Fruit fly (Drosophila melanogaster): ENCODE measurements around the gene aqz.

aqz gene

DNA sequence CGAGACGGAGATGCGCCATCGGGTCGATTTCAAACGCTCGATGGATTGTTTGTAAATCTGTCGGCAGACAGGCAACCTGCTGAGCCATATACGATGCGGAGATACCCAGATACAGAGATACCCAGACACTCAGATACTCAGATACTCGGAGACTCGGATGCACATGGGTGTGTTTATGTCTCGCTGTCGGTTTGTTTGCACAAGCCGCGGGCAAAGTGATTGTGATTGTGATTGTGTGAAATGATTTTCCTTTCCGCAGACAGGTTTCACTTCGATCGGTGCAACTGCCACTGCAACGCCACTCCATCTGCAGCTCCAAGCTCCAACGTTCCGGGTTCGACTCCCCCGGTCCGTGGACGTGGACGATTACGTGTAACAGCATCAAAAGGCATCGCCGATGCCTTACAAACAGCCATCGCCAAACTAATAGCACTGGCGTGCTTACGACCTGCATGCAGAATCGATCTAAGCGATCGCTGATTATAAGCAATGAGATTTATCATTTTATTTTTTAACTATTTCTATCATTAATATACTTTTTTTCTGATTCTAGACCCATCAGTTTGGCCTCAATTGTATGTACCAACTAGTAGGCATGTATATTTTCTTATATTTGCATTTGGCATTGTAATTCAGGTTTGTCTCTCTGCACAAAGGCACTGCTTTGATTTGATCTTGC lies 31.6 kb downstream of the aqz start:
- TF ChIP-seq toe (GFP tag; optimal IDR thresholded peaks at IDR 0.05) = no peak
- no peak for TF ChIP-seq ovo (GFP tag; optimal IDR thresholded peaks at IDR 0.05)
- no peak for TF ChIP-seq kay (GFP tag; ENCODE audit: borderline replicate concordance)
- TF ChIP-seq bab1 (GFP tag; optimal IDR thresholded peaks at IDR 0.05) = no peak
- TF ChIP-seq CG12768 (GFP tag; optimal IDR thresholded peaks at IDR 0.05) = no peak
- TF ChIP-seq CG1620 (GFP tag; optimal IDR thresholded peaks at IDR 0.05) = no peak
- TF ChIP-seq Clk (GFP tag; optimal IDR thresholded peaks at IDR 0.05) = no peak
- no peak for TF ChIP-seq pad (GFP tag; optimal IDR thresholded peaks at IDR 0.05)
- no peak for TF ChIP-seq Crg-1 (GFP tag; optimal IDR thresholded peaks at IDR 0.05)
- no peak for TF ChIP-seq CG14711 (tag; optimal IDR thresholded peaks at IDR 0.05)
- TF ChIP-seq CG7101 (tag; optimal IDR thresholded peaks at IDR 0.05) = no peak
- no peak for TF ChIP-seq Mnt (GFP tag; optimal IDR thresholded peaks at IDR 0.05)
- no peak for TF ChIP-seq CG7045 (GFP tag; optimal IDR thresholded peaks at IDR 0.05)
- TF ChIP-seq cic (GFP tag; optimal IDR thresholded peaks at IDR 0.05) = no peak

DNA sequence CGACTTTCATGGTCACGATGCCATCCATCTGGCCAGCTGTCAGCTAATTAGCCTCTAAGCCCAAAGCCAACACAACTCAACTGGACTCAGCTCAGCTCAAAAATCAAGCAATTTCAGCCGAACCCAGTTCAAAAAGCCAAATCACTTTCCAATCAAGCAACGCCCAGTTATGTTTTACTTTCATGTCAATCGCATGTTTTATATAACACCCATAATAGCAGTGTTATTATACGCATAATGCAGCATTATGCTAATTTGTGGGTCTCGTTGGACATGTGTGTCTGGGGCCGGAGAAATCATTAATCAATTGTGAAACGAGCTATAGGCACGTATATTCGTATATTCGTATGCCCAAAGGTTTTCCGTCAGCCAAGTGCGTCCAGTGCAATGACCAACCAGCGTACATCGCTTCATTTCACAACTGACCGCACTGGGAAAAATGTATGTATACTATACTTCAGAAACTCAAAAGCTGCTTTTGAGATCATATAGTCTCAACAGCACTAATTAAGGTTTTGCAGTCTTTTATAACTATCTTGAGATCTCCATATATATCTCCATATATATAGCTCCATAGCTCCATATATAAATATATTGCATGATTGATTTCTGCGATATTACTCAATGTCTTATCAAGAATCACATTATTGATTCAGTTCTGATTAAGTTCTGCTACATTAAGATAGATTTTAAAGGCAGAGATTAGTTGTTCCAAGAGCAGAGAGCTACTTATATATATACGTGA lies 32.8 kb downstream of the aqz start:
- TF ChIP-seq CG14711 (tag; optimal IDR thresholded peaks at IDR 0.05) (no peak), Crg-1 (GFP tag; optimal IDR thresholded peaks at IDR 0.05) (no peak), toe (GFP tag; optimal IDR thresholded peaks at IDR 0.05) (no peak), ovo (GFP tag; optimal IDR thresholded peaks at IDR 0.05) (no peak), CG7101 (tag; optimal IDR thresholded peaks at IDR 0.05) (no peak), pad (GFP tag; optimal IDR thresholded peaks at IDR 0.05) (no peak), cnc (optimal IDR thresholded peaks at IDR 0.05) (no peak)

DNA sequence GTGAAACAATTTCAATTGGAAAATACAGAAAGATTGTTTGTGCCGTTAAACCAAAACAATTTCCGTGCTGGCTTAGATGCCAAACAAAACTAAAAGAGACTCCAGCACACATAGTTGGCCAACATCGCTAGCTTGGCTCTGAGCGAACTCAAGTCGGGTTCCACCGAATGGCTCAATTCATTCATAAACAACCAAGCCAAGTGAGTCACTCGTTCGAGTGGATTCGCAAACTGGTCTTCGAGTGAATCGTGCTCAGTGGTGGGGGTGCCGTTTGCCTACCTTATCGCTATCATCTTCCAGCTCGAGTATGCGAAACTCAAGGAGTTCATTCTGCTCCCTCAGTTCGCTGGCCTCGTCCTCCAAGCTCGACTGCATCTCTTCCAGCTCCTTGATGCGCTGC lies 35.0 kb downstream of the aqz start:
- TF ChIP-seq Clk (GFP tag; optimal IDR thresholded peaks at IDR 0.05) = no peak
- no peak for TF ChIP-seq CG11617 (GFP tag; optimal IDR thresholded peaks at IDR 0.05)
- no peak for TF ChIP-seq cic (GFP tag; optimal IDR thresholded peaks at IDR 0.05)
- TF ChIP-seq pad (GFP tag; optimal IDR thresholded peaks at IDR 0.05) = no peak
- TF ChIP-seq Mnt (GFP tag; optimal IDR thresholded peaks at IDR 0.05) = no peak
- TF ChIP-seq CG33017 (tag; optimal IDR thresholded peaks at IDR 0.05) = no peak
- no peak for TF ChIP-seq kay (GFP tag; ENCODE audit: borderline replicate concordance)

DNA sequence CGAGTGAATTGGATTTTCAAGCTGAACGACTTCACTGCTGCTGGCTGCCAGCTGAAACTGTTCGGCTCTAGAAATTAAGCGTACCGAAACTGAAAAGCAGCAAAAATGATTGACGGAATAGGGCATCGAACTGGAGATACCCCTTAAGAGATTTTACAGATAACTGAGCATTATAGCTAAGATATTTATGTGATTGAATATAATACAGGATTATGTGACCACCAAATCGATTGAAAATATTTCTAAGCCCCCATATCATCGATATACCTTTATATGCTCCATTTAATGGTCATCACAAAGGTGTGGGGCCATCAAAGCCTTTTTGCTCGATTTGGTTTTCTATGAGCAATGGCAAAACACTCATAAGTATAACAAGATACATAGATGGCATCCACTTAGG lies 35.7 kb downstream of the aqz start:
- TF ChIP-seq CG33017 (tag; optimal IDR thresholded peaks at IDR 0.05) (no peak), CG7101 (tag; optimal IDR thresholded peaks at IDR 0.05) (no peak), cic (GFP tag; optimal IDR thresholded peaks at IDR 0.05) (no peak), ovo (GFP tag; optimal IDR thresholded peaks at IDR 0.05) (no peak), bab1 (GFP tag; optimal IDR thresholded peaks at IDR 0.05) (no peak), tj (GFP tag; optimal IDR thresholded peaks at IDR 0.05) (no peak), toe (GFP tag; optimal IDR thresholded peaks at IDR 0.05) (no peak), CG11617 (GFP tag; optimal IDR thresholded peaks at IDR 0.05) (no peak), CG5204 (GFP tag; optimal IDR thresholded peaks at IDR 0.05) (no peak), CG12768 (GFP tag; optimal IDR thresholded peaks at IDR 0.05) (no peak), kay (GFP tag; ENCODE audit: borderline replicate concordance) (no peak), CG7045 (GFP tag; optimal IDR thresholded peaks at IDR 0.05) (no peak), pad (GFP tag; optimal IDR thresholded peaks at IDR 0.05) (no peak)

DNA sequence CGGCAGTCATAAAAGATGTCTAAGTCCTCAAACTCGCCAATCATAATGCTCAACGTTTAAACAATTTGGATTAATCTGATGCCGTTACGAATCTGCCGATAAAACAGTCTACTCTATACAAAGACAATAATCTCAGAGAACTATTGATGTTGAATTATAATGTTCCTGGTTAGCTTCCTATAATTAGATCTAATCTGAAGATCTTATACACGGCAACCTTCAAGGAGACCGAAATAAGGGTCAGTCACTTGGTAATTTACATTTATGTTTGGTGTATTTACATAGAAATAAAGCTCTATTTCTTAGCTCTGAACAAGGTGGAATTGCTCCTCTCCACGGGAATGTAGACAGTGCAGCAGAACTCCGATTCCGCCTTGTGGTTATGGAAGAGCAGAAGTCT lies 39.8 kb downstream of the aqz start, which contains the start of gene CG33189:
CG33189 (minus strand) TSS at position 101 of the 400 bp plus-strand sequence.
- TF ChIP-seq CG14711 (tag; optimal IDR thresholded peaks at IDR 0.05) (no peak), CG1620 (GFP tag; optimal IDR thresholded peaks at IDR 0.05) (no peak), cic (GFP tag; optimal IDR thresholded peaks at IDR 0.05) (no peak), CG33017 (tag; optimal IDR thresholded peaks at IDR 0.05) (no peak), CG5204 (GFP tag; optimal IDR thresholded peaks at IDR 0.05) (no peak), pad (GFP tag; optimal IDR thresholded peaks at IDR 0.05) (no peak), CG7045 (GFP tag; optimal IDR thresholded peaks at IDR 0.05) (no peak), CG7101 (tag; optimal IDR thresholded peaks at IDR 0.05) (no peak), Mnt (GFP tag; optimal IDR thresholded peaks at IDR 0.05) (no peak), Clk (GFP tag; optimal IDR thresholded peaks at IDR 0.05) (no peak), CG11617 (GFP tag; optimal IDR thresholded peaks at IDR 0.05) (no peak), Crg-1 (GFP tag; optimal IDR thresholded peaks at IDR 0.05) (no peak)

DNA sequence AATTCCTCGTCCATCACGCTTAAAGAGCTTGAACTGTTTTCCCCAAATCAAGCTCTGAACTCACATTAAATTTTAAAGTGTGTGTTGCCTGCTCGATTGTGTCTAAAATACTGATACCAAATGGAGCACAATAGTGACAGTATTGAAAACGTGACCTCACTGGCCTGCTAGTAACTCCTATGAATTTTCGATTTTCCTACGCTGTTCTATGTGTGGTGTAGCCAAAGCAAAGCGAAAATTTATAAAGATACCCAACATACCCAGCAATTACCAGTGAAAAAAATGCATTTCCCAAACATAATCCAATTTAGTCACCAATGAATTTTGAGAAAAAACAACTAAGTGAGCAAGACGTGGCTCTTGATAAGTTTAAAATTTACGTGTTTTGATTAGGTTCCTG lies 40.7 kb downstream of the aqz start, which contains the start of gene CG33191:
CG33191 (minus strand) TSS at position 101 of the 400 bp plus-strand sequence.
- no peak for TF ChIP-seq CG5204 (GFP tag; optimal IDR thresholded peaks at IDR 0.05)

DNA sequence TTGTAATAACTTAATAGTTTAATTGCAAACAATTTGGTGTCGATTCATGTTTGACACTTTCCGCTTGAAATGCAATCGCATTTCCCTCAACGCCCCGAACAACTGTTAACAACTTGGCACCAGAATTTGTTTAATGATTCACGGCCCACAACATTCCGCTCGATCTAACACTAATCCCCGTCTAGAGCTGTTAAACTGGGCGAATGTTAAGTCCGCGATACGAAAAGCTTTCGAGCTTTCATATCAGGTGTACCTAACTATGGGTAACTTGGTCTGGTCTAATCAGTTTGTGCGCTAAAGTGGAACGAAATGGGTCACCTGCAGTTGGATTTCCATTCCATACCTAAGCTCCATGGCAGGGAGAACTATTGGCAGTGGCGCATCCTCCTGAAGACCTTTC lies 47.3 kb downstream of the aqz start, which contains the start of gene CG34301:
CG34301 (plus strand) TSS at position 301 of the 400 bp plus-strand sequence.
- peak; percentile 86 for TF ChIP-seq kay (GFP tag; ENCODE audit: borderline replicate concordance)
- TF ChIP-seq pad (GFP tag; optimal IDR thresholded peaks at IDR 0.05) = no peak
- TF ChIP-seq Clk (GFP tag; optimal IDR thresholded peaks at IDR 0.05) = no peak
- no peak for TF ChIP-seq CG33017 (tag; optimal IDR thresholded peaks at IDR 0.05)
- no peak for TF ChIP-seq CG7045 (GFP tag; optimal IDR thresholded peaks at IDR 0.05)
- TF ChIP-seq CG5204 (GFP tag; optimal IDR thresholded peaks at IDR 0.05) = no peak
- no peak for TF ChIP-seq CG7101 (tag; optimal IDR thresholded peaks at IDR 0.05)
- TF ChIP-seq toe (GFP tag; optimal IDR thresholded peaks at IDR 0.05) = no peak

All from whole organism, adult.